Worm (Caenorhabditis elegans) whole organism, late embryonic: ENCODE results near the gene ugt-30.
A peak's percentile ranks its signal among the peaks of the same experiment; 100 is the strongest.

Experiments
- C08G9.2 ChIP-seq: sonication (generic microtip); optimal IDR thresholded peaks from 2 replicates; lab custom pipeline; 2016; ENCODE audit warnings: mild to moderate bottlenecking, missing genetic modification characterization, moderate library complexity, missing compliant biosample characterization
- F13H6.1 ChIP-seq: sonication (generic microtip); optimal IDR thresholded peaks from 2 replicates; lab custom pipeline; 2016; ENCODE audit warnings: missing genetic modification characterization, missing compliant biosample characterization
- ahr-1 ChIP-seq: sonication (generic microtip); optimal IDR thresholded peaks from 2 replicates; lab custom pipeline; 2016; ENCODE audit warnings: missing genetic modification characterization, missing compliant biosample characterization
- ama-1 ChIP-seq: fragments of 150-350 bp; optimal IDR thresholded peaks from 2 replicates; lab custom pipeline; 2014
- ceh-14 ChIP-seq: sonication (generic microtip); optimal IDR thresholded peaks from 2 replicates; lab custom pipeline; 2016; ENCODE audit warnings: missing genotype, missing genetic modification characterization, missing compliant biosample characterization
- ceh-18 ChIP-seq: sonication (generic microtip); optimal IDR thresholded peaks from 2 replicates; lab custom pipeline; 2016; ENCODE audit warnings: missing genetic modification characterization, missing compliant biosample characterization
- ceh-19 ChIP-seq: fragments of 200-800 bp; sonication (Bioruptor generic); optimal IDR thresholded peaks from 2 replicates; lab custom pipeline; 2018; ENCODE audit warnings: mild to moderate bottlenecking, missing genetic modification characterization, missing compliant biosample characterization
- ceh-2 ChIP-seq: sonication (generic microtip); optimal IDR thresholded peaks from 2 replicates; lab custom pipeline; 2016; ENCODE audit warnings: missing genotype, missing genetic modification characterization, missing compliant biosample characterization
- ceh-22 ChIP-seq: sonication (generic microtip); optimal IDR thresholded peaks from 2 replicates; lab custom pipeline; 2017; ENCODE audit warnings: missing biosample characterization, missing genetic modification characterization
- ceh-24 ChIP-seq: sonication (generic microtip); optimal IDR thresholded peaks from 2 replicates; lab custom pipeline; 2016; ENCODE audit warnings: mild to moderate bottlenecking, missing genetic modification characterization, missing compliant biosample characterization
- ceh-30 ChIP-seq: fragments of 150-350 bp; optimal IDR thresholded peaks from 2 replicates; lab custom pipeline; 2014; ENCODE audit warnings: missing biosample characterization, missing genetic modification characterization
- ceh-34 ChIP-seq: sonication (generic microtip); optimal IDR thresholded peaks from 2 replicates; lab custom pipeline; 2016; ENCODE audit warnings: mild to moderate bottlenecking, missing genetic modification characterization, missing compliant biosample characterization
- ceh-48 ChIP-seq: sonication (generic microtip); optimal IDR thresholded peaks from 2 replicates; lab custom pipeline; 2016; ENCODE audit warnings: missing genetic modification characterization, inconsistent platforms, missing compliant biosample characterization
- elt-2 ChIP-seq: sonication (generic microtip); optimal IDR thresholded peaks from 2 replicates; lab custom pipeline; 2016; ENCODE audit warnings: missing genetic modification reagents, missing genetic modification characterization, missing compliant biosample characterization
- elt-4 ChIP-seq: sonication (generic microtip); optimal IDR thresholded peaks from 2 replicates; lab custom pipeline; 2016; ENCODE audit warnings: missing genetic modification characterization, missing compliant biosample characterization
- ets-4 ChIP-seq: sonication (generic microtip); optimal IDR thresholded peaks from 2 replicates; lab custom pipeline; 2016; ENCODE audit warnings: missing genetic modification characterization, missing compliant biosample characterization
- eyg-1 ChIP-seq: sonication (generic microtip); optimal IDR thresholded peaks from 2 replicates; lab custom pipeline; 2016; ENCODE audit warnings: missing genotype, missing genetic modification characterization, missing compliant biosample characterization
- fax-1 ChIP-seq: sonication (generic microtip); optimal IDR thresholded peaks from 2 replicates; lab custom pipeline; 2016; ENCODE audit warnings: missing genotype, missing genetic modification characterization, missing compliant biosample characterization
- fkh-6 ChIP-seq: sonication (generic microtip); optimal IDR thresholded peaks from 2 replicates; lab custom pipeline; 2016; ENCODE audit warnings: missing genetic modification characterization, missing compliant biosample characterization
- gmeb-2 ChIP-seq: sonication (generic microtip); optimal IDR thresholded peaks from 2 replicates; lab custom pipeline; 2016; ENCODE audit warnings: missing genetic modification characterization, inconsistent platforms, missing compliant biosample characterization
- hlh-13 ChIP-seq: fragments of 200-800 bp; sonication (Bioruptor generic); optimal IDR thresholded peaks from 2 replicates; lab custom pipeline; 2018; ENCODE audit warnings: mild to moderate bottlenecking, missing genetic modification characterization, missing compliant biosample characterization
- hlh-15 ChIP-seq: sonication (generic microtip); optimal IDR thresholded peaks from 2 replicates; lab custom pipeline; 2016; ENCODE audit warnings: missing genetic modification characterization, missing compliant biosample characterization
- hlh-30 ChIP-seq: sonication (generic microtip); optimal IDR thresholded peaks from 2 replicates; lab custom pipeline; 2017; ENCODE audit warnings: antibody characterized with exemption, missing genetic modification characterization, missing compliant biosample characterization; ENCODE audit not compliant: insufficient read depth
- hlh-6 ChIP-seq: sonication (generic microtip); optimal IDR thresholded peaks from 2 replicates; lab custom pipeline; 2016; ENCODE audit warnings: missing genotype, missing genetic modification characterization, missing compliant biosample characterization
- lim-6 ChIP-seq: sonication (generic microtip); optimal IDR thresholded peaks from 2 replicates; lab custom pipeline; 2016; ENCODE audit warnings: missing genetic modification characterization, missing compliant biosample characterization
- madf-2 ChIP-seq: sonication (generic microtip); optimal IDR thresholded peaks from 2 replicates; lab custom pipeline; 2017; ENCODE audit warnings: missing genetic modification characterization, missing compliant biosample characterization
- nfya-1 ChIP-seq: sonication (generic microtip); optimal IDR thresholded peaks from 2 replicates; lab custom pipeline; 2017; ENCODE audit warnings: missing genetic modification characterization, mild to moderate bottlenecking, missing compliant biosample characterization, antibody characterized with exemption, moderate library complexity
- nhr-232 ChIP-seq: sonication (generic microtip); optimal IDR thresholded peaks from 2 replicates; lab custom pipeline; 2016; ENCODE audit warnings: missing genetic modification characterization, missing compliant biosample characterization
- odd-2 ChIP-seq: sonication (generic microtip); optimal IDR thresholded peaks from 2 replicates; lab custom pipeline; 2017; ENCODE audit warnings: antibody characterized with exemption, mild to moderate bottlenecking, missing genetic modification characterization, missing compliant biosample characterization
- pag-3 ChIP-seq: sonication (generic microtip); optimal IDR thresholded peaks from 2 replicates; lab custom pipeline; 2016; ENCODE audit warnings: missing compliant biosample characterization, missing genetic modification characterization, borderline replicate concordance
- pat-9 ChIP-seq: fragments of 200-800 bp; sonication (Bioruptor generic); optimal IDR thresholded peaks from 2 replicates; lab custom pipeline; 2018; ENCODE audit warnings: mild to moderate bottlenecking, missing genetic modification characterization, moderate library complexity, missing compliant biosample characterization
- pax-1 ChIP-seq: fragments of 150-350 bp; optimal IDR thresholded peaks from 2 replicates; lab custom pipeline; 2014; ENCODE audit warnings: missing biosample characterization, missing genetic modification characterization
- pha-2 ChIP-seq: sonication (generic microtip); optimal IDR thresholded peaks from 2 replicates; lab custom pipeline; 2017; ENCODE audit warnings: mild to moderate bottlenecking, missing genetic modification characterization, missing compliant biosample characterization
- pqm-1 ChIP-seq: sonication (generic microtip); optimal IDR thresholded peaks from 2 replicates; lab custom pipeline; 2016; ENCODE audit warnings: missing genetic modification characterization, missing compliant biosample characterization
- ref-2 ChIP-seq: sonication (generic microtip); optimal IDR thresholded peaks from 2 replicates; lab custom pipeline; 2016; ENCODE audit warnings: missing genetic modification characterization, missing compliant biosample characterization
- rnt-1 ChIP-seq: sonication (generic microtip); optimal IDR thresholded peaks from 2 replicates; lab custom pipeline; 2016; ENCODE audit warnings: missing genetic modification characterization, missing compliant biosample characterization
- sdc-2 ChIP-seq: sonication (generic microtip); optimal IDR thresholded peaks from 2 replicates; lab custom pipeline; 2016; ENCODE audit warnings: missing genotype, missing genetic modification characterization, missing compliant biosample characterization
- sox-2 ChIP-seq: fragments of 200-800 bp; sonication (Bioruptor generic); IDR thresholded peaks from 2 replicates; pipeline ENCODE4 v1.3.6; 2022; ENCODE audit warnings: missing genetic modification reagents, missing genetic modification characterization, missing compliant biosample characterization
- sox-4 ChIP-seq: sonication (generic microtip); optimal IDR thresholded peaks from 2 replicates; lab custom pipeline; 2017; ENCODE audit warnings: mild to moderate bottlenecking, missing genetic modification characterization, inconsistent platforms, missing compliant biosample characterization
- syd-9 ChIP-seq: sonication (generic microtip); optimal IDR thresholded peaks from 2 replicates; lab custom pipeline; 2016; ENCODE audit warnings: mild to moderate bottlenecking, missing genetic modification characterization, moderate library complexity, missing compliant biosample characterization
- tbx-2 ChIP-seq: sonication (generic microtip); optimal IDR thresholded peaks from 2 replicates; lab custom pipeline; 2016; ENCODE audit warnings: missing genetic modification characterization, missing compliant biosample characterization
- tbx-7 ChIP-seq: sonication (generic microtip); optimal IDR thresholded peaks from 2 replicates; lab custom pipeline; 2016; ENCODE audit warnings: missing genotype, missing genetic modification characterization, missing compliant biosample characterization
- ttx-3 ChIP-seq: sonication (generic microtip); optimal IDR thresholded peaks from 2 replicates; lab custom pipeline; 2016; ENCODE audit warnings: missing genetic modification reagents, missing genetic modification characterization, missing compliant biosample characterization
- unc-3 ChIP-seq, 2 experiments: fragments of 200-800 bp in 1 of 2; sonication (Bioruptor generic) in 1 of 2; sonication (generic microtip) in 1 of 2; conservative IDR thresholded peaks in 1 of 2; optimal IDR thresholded peaks in 1 of 2; 2 replicates each; pipeline versions ENCODE4 v1.3.6 to Lab custom; 2016 to 2022; ENCODE audit warnings: missing compliant biosample characterization in 2 of 2, missing genetic modification characterization in 2 of 2, missing genetic modification reagents in 1 of 2
- unc-42 ChIP-seq: sonication (generic microtip); optimal IDR thresholded peaks from 2 replicates; lab custom pipeline; 2016; ENCODE audit warnings: missing genotype, missing genetic modification characterization, missing compliant biosample characterization
- unc-55 ChIP-seq: sonication (generic microtip); optimal IDR thresholded peaks from 2 replicates; lab custom pipeline; 2017; ENCODE audit warnings: missing biosample characterization, missing genetic modification reagents, missing genetic modification characterization
- unc-86 ChIP-seq: sonication (generic microtip); optimal IDR thresholded peaks from 2 replicates; lab custom pipeline; 2016; ENCODE audit warnings: missing genetic modification characterization, missing compliant biosample characterization
- zip-5 ChIP-seq: sonication (generic microtip); optimal IDR thresholded peaks from 2 replicates; lab custom pipeline; 2016; ENCODE audit warnings: missing genetic modification characterization, missing compliant biosample characterization
- ztf-16 ChIP-seq: sonication (generic microtip); optimal IDR thresholded peaks from 2 replicates; lab custom pipeline; 2017; ENCODE audit warnings: missing genetic modification characterization, missing compliant biosample characterization

Gene ugt-30

ce11 chrV:15087207-15087706 is 37.8 kb downstream of the ugt-30 start, which contains the start of the genes C01G10.15 and C01G10.6:
TSS of gene C01G10.15 (minus strand) at chrV:15087307.
TSS of gene C01G10.6 (plus strand) at chrV:15087656.
- TF ChIP-seq pag-3 (tag; lab: Kevin White, UChicago) (no peak), unc-55 (no peak), hlh-13 (GFP tag; lab: Kevin White, UChicago) (no peak), ttx-3 (no peak), unc-3 (GFP tag; conservative IDR thresholded peaks at IDR 0.05; lab: Robert Waterston, UW) (no peak), unc-3 (tag; optimal IDR thresholded peaks at IDR 0.05; lab: Kevin White, UChicago) (no peak), ceh-24 (tag; lab: Kevin White, UChicago) (no peak), nfya-1 (tag; lab: Kevin White, UChicago) (no peak), ama-1 (no peak), elt-4 (tag; lab: Kevin White, UChicago) (no peak)
- TF ChIP-seq, all 69 proteins: peak for 0

ce11 chrV:15085335-15085800 is 39.7 kb downstream of the ugt-30 start, which contains the start of the genes ahsa-1 and C01G10.7:
TSS of gene ahsa-1 (minus strand) at chrV:15085385.
TSS of gene C01G10.7 (plus strand) at chrV:15085747.
- TF ChIP-seq syd-9 (tag; lab: Kevin White, UChicago) (peak; percentile 10), ref-2 (tag; lab: Kevin White, UChicago) (peak; percentile 84), pha-2 (tag; lab: Kevin White, UChicago) (peak; percentile 31), ceh-19 (GFP tag; lab: Kevin White, UChicago) (peak; percentile 21), ztf-16 (peak; percentile 70), sdc-2 (tag; lab: Kevin White, UChicago) (peak; percentile 51), rnt-1 (tag; lab: Kevin White, UChicago) (peak; percentile 80), fax-1 (peak; percentile 67), fkh-6 (tag; lab: Kevin White, UChicago) (peak; percentile 62), unc-86 (peak; percentile 72), ceh-18 (peak; percentile 81), nhr-232 (tag; lab: Kevin White, UChicago) (no peak), unc-42 (tag; lab: Kevin White, UChicago) (peak; percentile 98), F13H6.1 (peak; percentile 77), ama-1 (no peak), ttx-3 (peak; percentile 63), ets-4 (tag; lab: Kevin White, UChicago) (peak; percentile 97), ceh-48 (tag; lab: Kevin White, UChicago) (peak; percentile 29), ceh-34 (tag; lab: Kevin White, UChicago) (peak; percentile 68), pat-9 (no peak), ahr-1 (tag; lab: Kevin White, UChicago) (peak; percentile 48), ceh-24 (tag; lab: Kevin White, UChicago) (no peak), hlh-30 (tag; lab: Kevin White, UChicago) (no peak), ceh-22 (tag; lab: Kevin White, UChicago) (no peak), hlh-15 (no peak), tbx-2 (peak; percentile 96), pqm-1 (peak; percentile 93), unc-55 (no peak), hlh-13 (GFP tag; lab: Kevin White, UChicago) (peak; percentile 28), zip-5 (tag; lab: Kevin White, UChicago) (peak; percentile 76), C08G9.2 (tag; lab: Kevin White, UChicago) (peak; percentile 94), sox-4 (tag; lab: Kevin White, UChicago) (no peak), pax-1 (tag; lab: Kevin White, UChicago) (peak; percentile 40), ceh-2 (peak; percentile 97), eyg-1 (tag; lab: Kevin White, UChicago) (peak; percentile 66), tbx-7 (tag; lab: Kevin White, UChicago) (peak; percentile 92), elt-2 (tag; lab: Kevin White, UChicago) (peak; percentile 76), sox-2 (GFP tag; lab: Robert Waterston, UW) (no peak), odd-2 (tag; lab: Kevin White, UChicago) (no peak), gmeb-2 (tag; lab: Kevin White, UChicago) (peak; percentile 15), madf-2 (tag; lab: Kevin White, UChicago) (peak; percentile 35), unc-3 (GFP tag; conservative IDR thresholded peaks at IDR 0.05; lab: Robert Waterston, UW) (peak; percentile 40; the same call in 1 of the 2 replicates), unc-3 (tag; optimal IDR thresholded peaks at IDR 0.05; lab: Kevin White, UChicago) (peak; percentile 0), ceh-14 (tag; lab: Kevin White, UChicago) (peak; percentile 94), lim-6 (tag; lab: Kevin White, UChicago) (peak; percentile 89), hlh-6 (tag; lab: Kevin White, UChicago) (peak; percentile 15), ceh-30 (peak; percentile 67)
